Worm (Caenorhabditis elegans): ENCODE measurements around the gene W08G11.1.
"Not testable (repeated sequence)": the region's sequence is repeated elsewhere in the genome, so short reads cannot be mapped to it uniquely, and the experiment has no call there.

Gene W08G11.1

DNA sequence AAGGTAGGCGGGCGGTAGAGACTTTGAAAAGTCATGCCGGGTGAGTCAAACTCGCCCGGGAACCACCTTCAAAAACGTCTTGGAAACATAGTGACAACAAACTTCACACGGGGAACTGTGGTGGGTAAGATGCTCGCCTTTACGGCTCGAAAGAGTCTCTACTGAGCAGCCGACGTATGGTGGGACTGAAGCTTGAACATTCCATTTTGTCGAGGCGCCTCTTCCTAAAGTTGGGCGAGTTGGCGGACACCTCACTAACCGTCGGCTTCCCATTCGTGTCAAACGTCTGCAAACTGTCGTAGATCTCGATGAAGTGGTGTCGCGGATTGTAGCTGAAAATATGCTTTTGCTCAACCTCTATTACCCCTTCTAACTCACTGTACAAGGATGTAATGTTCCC, 36.1 kb downstream of the W08G11.1 start:
- TF ChIP-seq skn-1 (tag; optimal IDR thresholded peaks at IDR 0.05) (no peak), ceh-82 (tag; optimal IDR thresholded peaks at IDR 0.05) (no peak), ceh-28 (tag; optimal IDR thresholded peaks at IDR 0.05) (no peak), nhr-28 (tag; optimal IDR thresholded peaks at IDR 0.05) (no peak), nhr-67 (tag; optimal IDR thresholded peaks at IDR 0.05) (no peak), elt-2 (tag; optimal IDR thresholded peaks at IDR 0.05) (no peak), ceh-16 (tag; optimal IDR thresholded peaks at IDR 0.05) (no peak), jun-1 (tag; optimal IDR thresholded peaks at IDR 0.05) (no peak), nhr-43 (tag; optimal IDR thresholded peaks at IDR 0.05; ENCODE audit: poor library complexity, severe bottlenecking) (no peak), hmg-11 (tag; optimal IDR thresholded peaks at IDR 0.05) (no peak), ama-1 (optimal IDR thresholded peaks at IDR 0.05) (no peak), tbx-2 (tag; optimal IDR thresholded peaks at IDR 0.05) (no peak), nhr-12 (tag; optimal IDR thresholded peaks at IDR 0.05) (no peak), nhr-23 (tag; optimal IDR thresholded peaks at IDR 0.05) (no peak), nfya-1 (tag; optimal IDR thresholded peaks at IDR 0.05; ENCODE audit: insufficient read depth) (no peak), mml-1 (tag; optimal IDR thresholded peaks at IDR 0.05) (no peak), nhr-76 (tag; optimal IDR thresholded peaks at IDR 0.05) (no peak), snpc-4 (tag; optimal IDR thresholded peaks at IDR 0.05) (no peak), pha-4 (tag; optimal IDR thresholded peaks at IDR 0.05) (no peak), fkh-10 (GFP tag; optimal IDR thresholded peaks at IDR 0.05) (no peak)

DNA sequence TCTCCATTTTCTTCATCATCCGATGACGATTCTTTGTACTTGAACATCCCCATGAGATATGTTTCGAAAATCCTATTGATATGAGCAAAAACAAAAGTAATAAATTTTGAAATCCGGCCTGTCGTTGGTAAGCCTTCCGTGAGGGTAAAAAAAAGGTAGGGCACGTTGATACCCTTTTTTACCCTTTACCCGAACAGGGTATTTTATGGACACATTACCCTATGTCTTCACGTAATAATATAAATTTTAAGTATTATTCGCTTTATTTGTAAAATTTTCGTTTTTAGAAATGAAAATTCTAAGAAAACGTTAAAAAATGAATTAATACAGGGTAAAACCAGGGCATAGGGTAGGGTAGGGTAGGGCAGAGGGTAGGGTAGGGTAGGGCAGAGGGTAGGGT, 36.9 kb downstream of the W08G11.1 start, which contains the start of gene F13A7.7:
Gene F13A7.7 (minus strand): TSS at position 101 of the 400 bp plus-strand sequence.
- not testable (repeated sequence) for TF ChIP-seq nhr-25, lin-39, lin-15B (tag; optimal IDR thresholded peaks at IDR 0.05)

DNA sequence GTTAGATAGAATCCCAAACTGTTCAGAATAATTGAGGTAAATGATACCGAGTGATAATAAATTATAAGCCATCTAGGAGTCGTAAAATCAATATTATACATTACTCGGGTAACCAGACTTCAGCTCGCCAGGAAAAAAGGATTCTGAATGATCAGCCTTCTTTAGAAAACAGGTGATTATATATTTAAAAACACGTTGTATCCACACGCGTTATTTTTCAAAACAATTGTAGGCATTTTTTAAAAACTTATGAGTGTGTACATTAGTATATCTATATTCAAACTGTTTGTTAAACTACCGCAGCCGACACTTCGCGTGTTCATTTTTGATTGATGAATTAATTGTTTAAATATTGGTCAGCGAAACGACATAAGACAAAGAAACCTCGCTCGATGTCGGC, 41.4 kb downstream of the W08G11.1 start, which contains the start of gene sri-65:
Gene sri-65 (minus strand): TSS at position 101 of the 400 bp plus-strand sequence.
- TF ChIP-seq fos-1 (tag; optimal IDR thresholded peaks at IDR 0.05), result no peak
- TF ChIP-seq nhr-23 (tag; optimal IDR thresholded peaks at IDR 0.05), result no peak
- TF ChIP-seq elt-1 (tag; optimal IDR thresholded peaks at IDR 0.05), result no peak
- TF ChIP-seq pha-4 (tag; optimal IDR thresholded peaks at IDR 0.05), result no peak
- TF ChIP-seq ztf-11 (tag; optimal IDR thresholded peaks at IDR 0.05), result no peak
- no peak for TF ChIP-seq nhr-43 (tag; optimal IDR thresholded peaks at IDR 0.05; ENCODE audit: poor library complexity, severe bottlenecking)

DNA sequence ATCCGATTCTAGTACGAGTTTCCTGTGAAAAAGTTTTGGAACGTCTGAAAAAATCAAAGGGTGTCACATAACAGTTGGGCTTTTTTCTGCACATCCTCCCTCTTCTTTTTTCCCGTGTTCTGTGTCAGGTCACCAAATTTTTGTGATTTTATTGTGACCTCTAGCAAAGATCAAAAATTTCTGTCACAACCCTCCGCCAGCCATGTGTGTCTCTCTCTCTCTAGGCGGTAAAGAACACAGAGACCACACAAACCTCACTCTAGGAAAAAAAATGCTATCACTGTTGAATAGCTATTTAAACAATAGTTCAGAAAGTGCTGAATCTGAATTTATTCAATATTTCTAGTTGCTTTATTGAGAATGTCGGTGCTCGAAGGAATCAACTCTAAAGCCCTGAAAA, 43.8 kb downstream of the W08G11.1 start, which contains the start of gene gst-44:
Gene gst-44 (plus strand): TSS at position 237 of the 400 bp plus-strand sequence.
- TF ChIP-seq pqm-1 (tag; optimal IDR thresholded peaks at IDR 0.05) (peak; percentile 30), sea-2 (GFP tag; optimal IDR thresholded peaks at IDR 0.05) (no peak), elt-2 (tag; optimal IDR thresholded peaks at IDR 0.05) (peak; percentile 39)

DNA sequence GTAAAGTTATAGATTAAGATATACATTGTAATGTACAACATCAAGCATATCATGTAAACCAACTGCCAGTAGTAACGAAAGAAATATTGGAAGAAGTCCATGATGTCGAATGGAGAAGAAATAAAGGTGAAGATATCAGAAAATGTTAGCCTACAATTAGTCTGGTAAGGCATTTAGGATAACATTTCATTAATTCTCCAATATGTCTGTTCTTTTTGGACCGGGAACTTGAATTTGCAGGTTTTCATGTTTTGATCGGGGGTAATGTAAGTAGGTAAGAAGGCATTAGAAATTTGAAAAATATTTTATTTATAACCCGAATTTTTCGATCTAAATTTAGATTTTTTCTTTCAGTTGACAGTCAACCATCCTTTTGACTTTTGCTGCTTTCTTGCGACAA, 46.9 kb downstream of the W08G11.1 start, which contains the start of gene srd-63:
Gene srd-63 (minus strand): TSS at position 101 of the 400 bp plus-strand sequence.
- TF ChIP-seq R02D3.7 (tag; optimal IDR thresholded peaks at IDR 0.05), result no peak
- no peak for TF ChIP-seq nhr-43 (tag; optimal IDR thresholded peaks at IDR 0.05; ENCODE audit: poor library complexity, severe bottlenecking)

DNA sequence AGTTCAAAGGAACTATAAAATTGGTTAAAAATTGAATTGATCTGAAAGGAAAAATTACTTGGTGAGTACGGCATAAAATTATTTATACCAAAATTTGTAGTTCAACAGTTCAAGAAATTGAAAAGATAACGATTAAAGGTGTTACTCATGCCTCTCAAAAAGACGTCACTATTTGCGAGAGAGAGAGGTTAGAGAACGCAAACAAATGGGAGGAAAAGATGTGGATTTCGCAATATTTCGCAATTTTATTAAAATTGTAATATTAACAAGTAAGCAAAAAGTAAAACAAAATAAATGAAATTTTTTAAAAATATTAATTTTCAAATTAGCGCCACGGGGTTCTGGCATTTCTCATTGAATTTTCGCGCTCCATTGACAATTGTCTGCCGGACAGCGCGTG, 48.3 kb downstream of the W08G11.1 start, which contains the start of gene F13A7.11:
Gene F13A7.11 (minus strand): TSS at position 174 of the 400 bp plus-strand sequence.
- TF ChIP-seq nhr-23 (tag; optimal IDR thresholded peaks at IDR 0.05) (peak; percentile 23), nhr-12 (tag; optimal IDR thresholded peaks at IDR 0.05) (no peak), jun-1 (tag; optimal IDR thresholded peaks at IDR 0.05) (peak; percentile 36), egl-5 (tag; optimal IDR thresholded peaks at IDR 0.05) (no peak), elt-2 (tag; optimal IDR thresholded peaks at IDR 0.05) (peak; percentile 74), pha-4 (tag; optimal IDR thresholded peaks at IDR 0.05) (peak; percentile 46), lin-15B (tag; optimal IDR thresholded peaks at IDR 0.05) (no peak), mml-1 (tag; optimal IDR thresholded peaks at IDR 0.05) (no peak), hmg-11 (tag; optimal IDR thresholded peaks at IDR 0.05) (peak; percentile 1), fkh-2 (tag; optimal IDR thresholded peaks at IDR 0.05) (no peak), ceh-28 (tag; optimal IDR thresholded peaks at IDR 0.05) (peak; percentile 8), pqm-1 (tag; optimal IDR thresholded peaks at IDR 0.05) (peak; percentile 86)
